Worm (Caenorhabditis elegans) whole organism, L4/young adult: Measurements from ENCODE around the gene Y40B10A.11.

Source experiments
- W03F9.2 ChIP-seq: fragments of 150-350 bp; optimal IDR thresholded peaks from 2 replicates; lab custom pipeline; 2014; ENCODE audit warnings: missing biosample characterization, missing genetic modification characterization
- dao-5 ChIP-seq: sonication (generic microtip); optimal IDR thresholded peaks from 2 replicates; lab custom pipeline; 2016; ENCODE audit warnings: missing genotype, missing genetic modification characterization, moderate library complexity, missing compliant biosample characterization
- him-1 ChIP-seq: sonication (generic microtip); optimal IDR thresholded peaks from 2 replicates; lab custom pipeline; 2016; ENCODE audit warnings: missing genotype, missing genetic modification reagents, missing genetic modification characterization, missing compliant biosample characterization

Y40B10A.11 gene

ce11 chrV:2027787-2028186, 23.6 kb downstream of the Y40B10A.11 start, which contains the start of gene srab-13:
TSS of gene srab-13 (minus strand) at chrV:2027887.
- TF ChIP-seq W03F9.2 (tag; lab: Kevin White, UChicago) (no peak), him-1 (tag; lab: Kevin White, UChicago) (no peak), dao-5 (tag; lab: Kevin White, UChicago) (no peak)

- TF ChIP-seq him-1 (tag; lab: Kevin White, UChicago) (no peak), dao-5 (tag; lab: Kevin White, UChicago) (no peak), W03F9.2 (tag; lab: Kevin White, UChicago) (no peak)
Observed at ce11 chrV:2022374-2022773, 29.0 kb downstream of the Y40B10A.11 start, which contains the start of gene F59A7.5. TSS of gene F59A7.5 (plus strand) at chrV:2022674.

ce11 chrV:2021283-2021682, 30.1 kb downstream of the Y40B10A.11 start:
- no peak for TF ChIP-seq W03F9.2 (tag; lab: Kevin White, UChicago)
- no peak for TF ChIP-seq dao-5 (tag; lab: Kevin White, UChicago)
- TF ChIP-seq him-1 (tag; lab: Kevin White, UChicago): no peak

ce11 chrV:2018689-2019088, 32.7 kb downstream of the Y40B10A.11 start, which contains the start of gene F59A7.14:
TSS of gene F59A7.14 (plus strand) at chrV:2018989.
- TF ChIP-seq dao-5 (tag; lab: Kevin White, UChicago) (no peak), him-1 (tag; lab: Kevin White, UChicago) (no peak), W03F9.2 (tag; lab: Kevin White, UChicago) (no peak)

ce11 chrV:2016428-2016827, 35.0 kb downstream of the Y40B10A.11 start, which contains the start of gene F59A7.2:
TSS of gene F59A7.2 (minus strand) at chrV:2016528.
- TF ChIP-seq dao-5 (tag; lab: Kevin White, UChicago) (no peak), him-1 (tag; lab: Kevin White, UChicago) (no peak), W03F9.2 (tag; lab: Kevin White, UChicago) (no peak)

- no peak for TF ChIP-seq W03F9.2 (tag; lab: Kevin White, UChicago)
Observed at ce11 chrV:2013824-2014223, 37.6 kb downstream of the Y40B10A.11 start, which contains the start of gene F59A7.11. TSS of gene F59A7.11 (minus strand) at chrV:2013924.

- TF ChIP-seq him-1 (tag; lab: Kevin White, UChicago) (no peak), W03F9.2 (tag; lab: Kevin White, UChicago) (no peak), dao-5 (tag; lab: Kevin White, UChicago) (no peak)
Observed at ce11 chrV:2011777-2012176, 39.6 kb downstream of the Y40B10A.11 start, which contains the start of gene F59A7.7. TSS of gene F59A7.7 (plus strand) at chrV:2012077.

- TF ChIP-seq dao-5 (tag; lab: Kevin White, UChicago) (no peak), him-1 (tag; lab: Kevin White, UChicago) (peak; percentile 1), W03F9.2 (tag; lab: Kevin White, UChicago) (peak; percentile 19)
Observed at ce11 chrV:2008412-2008811, 43.0 kb downstream of the Y40B10A.11 start.

ce11 chrV:2004659-2005058, 46.7 kb downstream of the Y40B10A.11 start, which contains the start of gene cysl-4:
TSS of gene cysl-4 (plus strand) at chrV:2004959.
- no peak for TF ChIP-seq him-1 (tag; lab: Kevin White, UChicago)
- no peak for TF ChIP-seq dao-5 (tag; lab: Kevin White, UChicago)
- TF ChIP-seq W03F9.2 (tag; lab: Kevin White, UChicago): no peak

- no peak for TF ChIP-seq W03F9.2 (tag; lab: Kevin White, UChicago)
Observed at ce11 chrV:2004229-2004628, 47.2 kb downstream of the Y40B10A.11 start, which contains the start of gene clec-206. TSS of gene clec-206 (minus strand) at chrV:2004329.
